Fruit fly (Drosophila melanogaster) whole organism, wandering third instar larva: Measurements from ENCODE around the gene Lrr47.

Experiments used
- dl ChIP-seq, 2 experiments: fragments of 175-275, 200-275 bp in 1 of 2; fragments of 200-275 bp in 1 of 2; sonication (Bioruptor generic); optimal IDR thresholded peaks; lab custom pipeline; 2018; ENCODE audit warnings: mild to moderate bottlenecking in 2 of 2, missing biosample characterization in 2 of 2, missing genetic modification characterization in 2 of 2, moderate library complexity in 2 of 2; ENCODE audit not compliant: partially characterized antibody in 2 of 2, insufficient read depth in 1 of 2
- foxo ChIP-seq, 2 experiments: fragments of 200-800 bp; sonication (Bioruptor generic); optimal IDR thresholded peaks; 2 replicates in 1 of 2; 3 replicates in 1 of 2; lab custom pipeline; 2016 to 2017; ENCODE audit warnings: missing biosample characterization in 2 of 2, missing genetic modification characterization in 2 of 2
- h ChIP-seq: fragments of 200-800 bp; sonication (Bioruptor generic); optimal IDR thresholded peaks from 3 replicates; lab custom pipeline; 2016; ENCODE audit warnings: missing biosample characterization, mild to moderate bottlenecking, missing genetic modification characterization
- lola ChIP-seq: fragments of >200 bp; optimal IDR thresholded peaks from 2 replicates; lab custom pipeline; 2017; ENCODE audit warnings: missing biosample characterization, missing genetic modification characterization

- TF ChIP-seq lola, result no peak
- no peak for TF ChIP-seq h (GFP tag; lab: Kevin White, UChicago)
- no peak for TF ChIP-seq foxo (GFP tag; optimal IDR thresholded peaks at IDR 0.05; lab: Kevin White, UChicago)
- no peak for TF ChIP-seq dl (GFP tag; optimal IDR thresholded peaks at IDR 0.05; lab: Kevin White, UChicago; ENCODE audit: insufficient read depth in 1 of 2, partially characterized antibody in 2 of 2)
Observed at dm6 chr2L:10553692-10554091, 36.6 kb downstream of the Lrr47 start.
